Worm (Caenorhabditis elegans): ENCODE measurements around the gene agl-1.

DNA sequence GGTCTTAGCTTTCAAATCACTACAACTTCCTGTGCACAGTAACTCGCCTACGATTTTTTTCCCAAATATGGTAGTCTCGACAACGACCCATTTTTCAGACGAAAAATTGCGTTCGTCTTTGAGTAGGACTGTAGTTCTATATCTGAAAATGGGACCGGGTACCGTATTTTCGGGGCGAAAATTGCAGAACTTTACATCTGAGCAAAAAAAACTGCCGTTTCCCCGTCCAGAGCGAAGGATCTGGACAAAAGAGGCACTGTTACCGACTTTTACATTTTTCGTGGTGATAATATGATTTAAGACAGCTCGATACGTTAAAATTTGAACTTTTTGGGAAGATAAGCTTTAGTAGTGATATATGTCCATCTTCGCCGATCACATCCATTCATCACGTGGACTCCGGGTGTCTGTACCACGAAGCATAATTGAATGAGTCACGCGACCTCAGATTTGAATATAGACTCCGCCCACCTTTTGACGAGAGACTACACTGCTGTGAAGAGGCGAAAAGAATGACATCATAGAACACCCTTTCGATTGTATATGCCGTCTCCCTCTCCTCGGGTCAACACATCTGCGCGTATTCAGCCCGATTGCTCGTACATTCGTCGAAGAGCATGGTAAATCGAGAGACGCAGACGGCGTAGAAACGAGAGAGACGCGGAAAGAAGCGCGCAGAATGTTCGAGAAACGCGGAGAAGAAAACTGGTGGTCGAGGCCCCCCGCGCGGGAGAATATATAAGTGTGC, 47.0 kb upstream of the agl-1 start:
- TF ChIP-seq nhr-237 (tag; optimal IDR thresholded peaks at IDR 0.05), result no peak
- no peak for TF ChIP-seq aly-2 (tag; optimal IDR thresholded peaks at IDR 0.05)
- TF ChIP-seq nhr-28 (tag; optimal IDR thresholded peaks at IDR 0.05), result peak; percentile 36
- TF ChIP-seq dpl-1 (GFP tag; optimal IDR thresholded peaks at IDR 0.05), result peak; percentile 64
- TF ChIP-seq Y5F2A.4 (GFP tag; optimal IDR thresholded peaks at IDR 0.05), result no peak
- no peak for TF ChIP-seq fos-1 (tag; optimal IDR thresholded peaks at IDR 0.05)
- TF ChIP-seq snpc-4 (tag; optimal IDR thresholded peaks at IDR 0.05), result no peak

All from whole organism, L4 larva.